Worm (Caenorhabditis elegans) whole organism, L4 larva: Measurements from ENCODE around the gene C39F7.1.

ENCODE experiments used
- R02D3.7 ChIP-seq: fragments of 150-350 bp; sonication (generic microtip); optimal IDR thresholded peaks from 3 replicates; lab custom pipeline; 2014; ENCODE audit warnings: missing biosample characterization, missing genetic modification characterization
- Y48G9A.11 ChIP-seq: fragments of 200-800 bp; sonication (Bioruptor generic); IDR thresholded peaks from 2 replicates; pipeline ENCODE4 v1.3.6; 2022; ENCODE audit warnings: missing genetic modification reagents, missing genetic modification characterization, missing compliant biosample characterization
- Y5F2A.4 ChIP-seq: fragments of 200-800 bp; sonication (Bioruptor generic); optimal IDR thresholded peaks from 2 replicates; lab custom pipeline; 2018; ENCODE audit warnings: mild to moderate bottlenecking, missing genetic modification characterization, missing compliant biosample characterization
- Y75B8A.6 ChIP-seq: fragments of 200-800 bp; sonication (Bioruptor generic); IDR thresholded peaks from 2 replicates; pipeline ENCODE4 v1.3.6; 2022; ENCODE audit warnings: missing genetic modification reagents, missing genetic modification characterization, missing compliant biosample characterization
- aha-1 ChIP-seq: fragments of 150-350 bp; peaks from one replicate; lab custom pipeline; 2014; ENCODE audit warnings: missing biosample characterization, missing genetic modification characterization
- ama-1 ChIP-seq: fragments of 150-350 bp; optimal IDR thresholded peaks from 2 replicates; lab custom pipeline; 2014; ENCODE audit warnings: inconsistent platforms, mixed read lengths
- attf-4 ChIP-seq: sonication (generic microtip); optimal IDR thresholded peaks from 3 replicates; lab custom pipeline; 2017; ENCODE audit warnings: missing biosample characterization, missing genetic modification characterization
- ceh-20 ChIP-seq: fragments of 200-800 bp; sonication (Bioruptor generic); IDR thresholded peaks from 2 replicates; pipeline ENCODE4 v1.3.6; 2022; ENCODE audit warnings: missing genetic modification reagents, missing genetic modification characterization, missing compliant biosample characterization
- ceh-32 ChIP-seq: sonication (generic microtip); optimal IDR thresholded peaks from 2 replicates; lab custom pipeline; 2016; ENCODE audit warnings: mild to moderate bottlenecking, missing genetic modification characterization, missing compliant biosample characterization; ENCODE audit not compliant: poor library complexity
- daf-8 ChIP-seq: fragments of 200-800 bp; sonication (Bioruptor generic); IDR thresholded peaks from 2 replicates; pipeline ENCODE4 v1.3.6; 2022; ENCODE audit warnings: missing genetic modification characterization, missing compliant biosample characterization
- egl-27 ChIP-seq: sonication (generic microtip); optimal IDR thresholded peaks from 3 replicates; lab custom pipeline; 2017; ENCODE audit warnings: missing biosample characterization, missing genetic modification reagents, missing genetic modification characterization
- egl-43 ChIP-seq: fragments of 200-800 bp; sonication (Bioruptor generic); IDR thresholded peaks from 2 replicates; pipeline ENCODE4 v1.3.6; 2022; ENCODE audit warnings: missing genetic modification reagents, missing genetic modification characterization, missing compliant biosample characterization
- fkh-10 ChIP-seq: fragments of 150-350 bp; optimal IDR thresholded peaks from 2 replicates; lab custom pipeline; 2014; ENCODE audit warnings: missing biosample characterization, missing genetic modification reagents, missing genetic modification characterization
- hif-1 ChIP-seq, 2 experiments: sonication (generic microtip); optimal IDR thresholded peaks; 2 replicates each; lab custom pipeline; 2016 to 2017; ENCODE audit warnings: missing compliant biosample characterization in 2 of 2, missing genetic modification characterization in 2 of 2, missing genetic modification reagents in 2 of 2, missing genotype in 2 of 2, mild to moderate bottlenecking in 1 of 2
- hlh-11 ChIP-seq: fragments of 200-800 bp; sonication (Bioruptor generic); optimal IDR thresholded peaks from 2 replicates; lab custom pipeline; 2018; ENCODE audit warnings: mild to moderate bottlenecking, missing genetic modification characterization, missing compliant biosample characterization
- hmg-1.1 ChIP-seq: fragments of 200-800 bp; sonication (Bioruptor generic); IDR thresholded peaks from 2 replicates; pipeline ENCODE4 v1.3.6; 2022; ENCODE audit warnings: missing genetic modification reagents, missing genetic modification characterization, missing compliant biosample characterization
- jun-1 ChIP-seq: fragments of 150-350 bp; optimal IDR thresholded peaks from 2 replicates; lab custom pipeline; 2014; ENCODE audit warnings: missing biosample characterization, missing genetic modification reagents, missing genetic modification characterization
- lin-1 ChIP-seq: fragments of 200-800 bp; sonication (Bioruptor generic); IDR thresholded peaks from 2 replicates; pipeline ENCODE4 v1.3.6; 2022; ENCODE audit warnings: missing genetic modification reagents, missing genetic modification characterization, missing compliant biosample characterization
- lin-38 ChIP-seq: fragments of 200-800 bp; sonication (Bioruptor generic); IDR thresholded peaks from 2 replicates; pipeline ENCODE4 v1.3.6; 2022; ENCODE audit warnings: missing genetic modification reagents, missing genetic modification characterization, missing compliant biosample characterization
- nhr-11 ChIP-seq: fragments of 150-350 bp; optimal IDR thresholded peaks from 2 replicates; lab custom pipeline; 2014; ENCODE audit warnings: missing biosample characterization, missing genetic modification characterization
- nhr-237 ChIP-seq: sonication (generic microtip); optimal IDR thresholded peaks from 2 replicates; lab custom pipeline; 2017; ENCODE audit warnings: missing biosample characterization, missing genetic modification characterization
- nhr-76 ChIP-seq: fragments of 150-350 bp; optimal IDR thresholded peaks from 2 replicates; lab custom pipeline; 2014; ENCODE audit warnings: missing biosample characterization, missing genetic modification characterization
- pha-4 ChIP-seq, 2 experiments: fragments of 150-350 bp in 1 of 2; fragments of 200-800 bp in 1 of 2; sonication (Bioruptor generic) in 1 of 2; IDR thresholded peaks in 1 of 2; optimal IDR thresholded peaks in 1 of 2; 2 replicates each; pipeline versions ENCODE4 v1.3.6 to Lab custom; 2014 to 2022; ENCODE audit warnings: missing genetic modification characterization in 2 of 2, missing genetic modification reagents in 2 of 2, missing biosample characterization in 1 of 2, missing compliant biosample characterization in 1 of 2
- sdz-12 ChIP-seq: fragments of 200-800 bp; sonication (Bioruptor generic); optimal IDR thresholded peaks from 2 replicates; lab custom pipeline; 2018; ENCODE audit warnings: mild to moderate bottlenecking, missing genetic modification characterization, missing compliant biosample characterization
- snpc-4 ChIP-seq: fragments of 150-350 bp; optimal IDR thresholded peaks from 2 replicates; lab custom pipeline; 2014; ENCODE audit warnings: missing biosample characterization, missing genetic modification characterization
- tra-1 ChIP-seq: fragments of 200-800 bp; sonication (Bioruptor generic); IDR thresholded peaks from 2 replicates; pipeline ENCODE4 v1.3.6; 2022; ENCODE audit warnings: missing genetic modification reagents, missing genetic modification characterization, missing compliant biosample characterization
- unc-39 ChIP-seq: sonication (generic microtip); optimal IDR thresholded peaks from 2 replicates; lab custom pipeline; 2017; ENCODE audit warnings: missing biosample characterization, missing genetic modification characterization
- unc-62 ChIP-seq, 3 experiments: fragments of 150-350 bp in 1 of 3; sonication (generic microtip); optimal IDR thresholded peaks in 2 of 3; peaks in 1 of 3; 1 replicate in 1 of 3; 2 replicates in 2 of 3; lab custom pipeline; 2014 to 2017; ENCODE audit warnings: missing biosample characterization in 3 of 3, missing genetic modification characterization in 3 of 3, missing genetic modification reagents in 3 of 3, missing genotype in 1 of 3
- vab-7 ChIP-seq: fragments of 200-800 bp; sonication (Bioruptor generic); IDR thresholded peaks from 2 replicates; pipeline ENCODE4 v1.3.6; 2022; ENCODE audit warnings: missing genetic modification reagents, missing genetic modification characterization, missing compliant biosample characterization
- zag-1 ChIP-seq: fragments of 150-350 bp; optimal IDR thresholded peaks from 2 replicates; lab custom pipeline; 2014; ENCODE audit warnings: missing biosample characterization, missing genetic modification characterization

The C39F7.1 gene

ce11 chrV:1302090-1302489 is 41.9 kb downstream of the C39F7.1 start:
- TF ChIP-seq hif-1 (tag; optimal IDR thresholded peaks at IDR 0.05; lab: Kevin White, UChicago): no peak
- no peak for TF ChIP-seq jun-1 (tag; lab: Kevin White, UChicago)
- TF ChIP-seq nhr-11: no peak
- TF ChIP-seq nhr-237 (tag; lab: Kevin White, UChicago): no peak
- TF ChIP-seq pha-4 (GFP tag; IDR thresholded peaks at IDR 0.05; lab: Robert Waterston, UW): no peak
- TF ChIP-seq pha-4 (tag; optimal IDR thresholded peaks at IDR 0.05; lab: Kevin White, UChicago): no peak
- TF ChIP-seq fkh-10 (GFP tag; lab: Kevin White, UChicago): no peak
- TF ChIP-seq aha-1 (tag; lab: Kevin White, UChicago): peak; percentile 60
- no peak for TF ChIP-seq lin-38 (GFP tag; lab: Robert Waterston, UW)
- peak in 1 of 2 experiments; percentile 81 for TF ChIP-seq unc-62 (GFP tag; optimal IDR thresholded peaks at IDR 0.05 in 1 of 2; lab: Kevin White, UChicago)
- no peak for TF ChIP-seq unc-62 (tag; optimal IDR thresholded peaks at IDR 0.05; lab: Kevin White, UChicago)
- no peak for TF ChIP-seq unc-39 (tag; lab: Kevin White, UChicago)
- TF ChIP-seq egl-27 (tag; lab: Kevin White, UChicago): no peak

- 0 out of 2 replicates have a peak, but pooled peaks have one; percentile 20 for TF ChIP-seq Y48G9A.11
- TF ChIP-seq, all 104 proteins: peak for 1; not testable (repeated sequence) for 103
These were observed 44.0 kb downstream of the C39F7.1 start for ce11 chrV:1304152-1304551.

- no peak for TF ChIP-seq tra-1 (GFP tag; lab: Robert Waterston, UW)
- no peak for TF ChIP-seq nhr-237 (tag; lab: Kevin White, UChicago)
- TF ChIP-seq hlh-11 (tag; lab: Kevin White, UChicago): no peak
- TF ChIP-seq sdz-12: no peak
- TF ChIP-seq daf-8 (GFP tag; lab: Robert Waterston, UW): no peak
- no peak for TF ChIP-seq hif-1 (tag; optimal IDR thresholded peaks at IDR 0.05; lab: Kevin White, UChicago)
- TF ChIP-seq lin-1 (GFP tag; lab: Robert Waterston, UW): no peak
- no peak for TF ChIP-seq snpc-4
- no peak for TF ChIP-seq egl-43 (GFP tag; lab: Robert Waterston, UW)
- no peak for TF ChIP-seq Y75B8A.6 (GFP tag; lab: Robert Waterston, UW)
- no peak for TF ChIP-seq Y5F2A.4 (GFP tag; lab: Kevin White, UChicago)
- TF ChIP-seq ama-1 (lab: Kevin White, UChicago): no peak
- TF ChIP-seq attf-4: no peak
- no peak for TF ChIP-seq nhr-76
- no peak for TF ChIP-seq ceh-32 (tag; lab: Kevin White, UChicago)
- no peak for TF ChIP-seq ceh-20 (GFP tag; lab: Robert Waterston, UW)
- no peak for TF ChIP-seq vab-7
- no peak for TF ChIP-seq aha-1 (tag; lab: Kevin White, UChicago)
These were observed 45.7 kb downstream of the C39F7.1 start for ce11 chrV:1305846-1306245.

ce11 chrV:1307730-1308129 is 47.6 kb downstream of the C39F7.1 start:
- TF ChIP-seq R02D3.7 (tag; lab: Kevin White, UChicago) (no peak), zag-1 (no peak), hmg-1.1 (no peak), snpc-4 (no peak)
